Worm (Caenorhabditis elegans): ENCODE measurements around the gene cat-4.

ce11 chrV:10615496-10615895 lies 50.8 kb downstream of the cat-4 start, which contains the start of gene H09F14.1:
- no peak for TF ChIP-seq mec-3 (tag; optimal IDR thresholded peaks at IDR 0.05; ENCODE audit: borderline replicate concordance)
- TF ChIP-seq ceh-48 (tag; optimal IDR thresholded peaks at IDR 0.05) = no peak
- TF ChIP-seq F13H6.1 (tag; optimal IDR thresholded peaks at IDR 0.05) = no peak
- TF ChIP-seq pros-1 (tag; optimal IDR thresholded peaks at IDR 0.05) = no peak
- no peak for TF ChIP-seq dmd-4 (tag; optimal IDR thresholded peaks at IDR 0.05; ENCODE audit: borderline replicate concordance)
- no peak for TF ChIP-seq pha-4 (tag; optimal IDR thresholded peaks at IDR 0.05)
- no peak for TF ChIP-seq hlh-15 (tag; optimal IDR thresholded peaks at IDR 0.05)
- no peak for TF ChIP-seq fax-1 (tag; optimal IDR thresholded peaks at IDR 0.05)
- no peak for TF ChIP-seq tbx-7 (tag; optimal IDR thresholded peaks at IDR 0.05)
- TF ChIP-seq ref-2 (tag; optimal IDR thresholded peaks at IDR 0.05) = no peak
- no peak for TF ChIP-seq sox-4 (tag; optimal IDR thresholded peaks at IDR 0.05)
- TF ChIP-seq nfya-1 (tag; optimal IDR thresholded peaks at IDR 0.05) = no peak
- TF ChIP-seq madf-2 (tag; optimal IDR thresholded peaks at IDR 0.05) = no peak

All from whole organism, late embryonic.